Fruit fly (Drosophila melanogaster) whole organism, embryonic: ENCODE measurements around the gene CG13074.

Source experiments
- Asciz ChIP-seq: fragments of 200-800 bp; sonication (Bioruptor generic); optimal IDR thresholded peaks from 2 replicates; lab custom pipeline; 2017; ENCODE audit warnings: missing biosample characterization, mild to moderate bottlenecking, missing genetic modification characterization, missing genetic modification reagents
- CG10209 ChIP-seq: fragments of 200-800 bp; sonication (Bioruptor generic); optimal IDR thresholded peaks from 3 replicates; lab custom pipeline; 2017; ENCODE audit warnings: missing biosample characterization, mild to moderate bottlenecking, missing genetic modification characterization, missing genetic modification reagents
- CG10366 ChIP-seq: fragments of 200-800 bp; sonication (Bioruptor generic); IDR thresholded peaks from 2 replicates; pipeline ENCODE4 v1.3.6; 2022; ENCODE audit warnings: missing biosample characterization, missing genetic modification characterization
- CG11504 ChIP-seq: fragments of 200-800 bp; sonication (Bioruptor generic); optimal IDR thresholded peaks from 3 replicates; lab custom pipeline; 2019; ENCODE audit warnings: missing biosample characterization, mild to moderate bottlenecking, missing genetic modification characterization, moderate library complexity
- CG11695 ChIP-seq: fragments of 200-800 bp; sonication (Bioruptor generic); IDR thresholded peaks from 3 replicates; pipeline ENCODE4 v1.3.6; 2022; ENCODE audit warnings: missing biosample characterization, missing genetic modification characterization
- CG11696 ChIP-seq: fragments of 200-800 bp; sonication (Bioruptor generic); IDR thresholded peaks from 2 replicates; pipeline ENCODE4 v1.3.6; 2022; ENCODE audit warnings: missing biosample characterization, missing genetic modification characterization
- CG1529 ChIP-seq: fragments of 200-800 bp; sonication (Bioruptor generic); optimal IDR thresholded peaks from 3 replicates; lab custom pipeline; 2018; ENCODE audit warnings: missing biosample characterization, missing genetic modification characterization
- CG15601 ChIP-seq: fragments of 200-800 bp; sonication (Bioruptor generic); optimal IDR thresholded peaks from 3 replicates; lab custom pipeline; 2019; ENCODE audit warnings: missing biosample characterization, mild to moderate bottlenecking, missing genetic modification characterization, moderate library complexity
- CG17568 ChIP-seq: fragments of 200-800 bp; sonication (Bioruptor generic); optimal IDR thresholded peaks from 2 replicates; lab custom pipeline; 2018; ENCODE audit warnings: missing biosample characterization, mild to moderate bottlenecking, missing genetic modification characterization, moderate library complexity
- CG2129 ChIP-seq: fragments of 200-800 bp; sonication (Bioruptor generic); IDR thresholded peaks from 2 replicates; pipeline ENCODE4 v1.3.6; 2022; ENCODE audit warnings: missing biosample characterization, missing genetic modification characterization; ENCODE audit not compliant: partially characterized antibody
- CG2678 ChIP-seq: fragments of 200-800 bp; sonication (Bioruptor generic); optimal IDR thresholded peaks from 3 replicates; lab custom pipeline; 2019; ENCODE audit warnings: missing biosample characterization, mild to moderate bottlenecking, missing genetic modification characterization, moderate library complexity
- CG2875 ChIP-seq: fragments of 200-800 bp; sonication (Bioruptor generic); optimal IDR thresholded peaks from 2 replicates; lab custom pipeline; 2017; ENCODE audit warnings: missing biosample characterization, mild to moderate bottlenecking, missing genetic modification characterization, missing genetic modification reagents
- CG32532 ChIP-seq: fragments of 200-800 bp; sonication (Bioruptor generic); IDR thresholded peaks from 2 replicates; pipeline ENCODE4 v1.3.6; 2022; ENCODE audit warnings: missing biosample characterization, missing genetic modification characterization
- CG32767 ChIP-seq: fragments of 200-800 bp; sonication (Bioruptor generic); IDR thresholded peaks from 2 replicates; pipeline ENCODE4 v1.3.6; 2022; ENCODE audit warnings: missing biosample characterization, missing genetic modification characterization
- CG32772 ChIP-seq: fragments of 200-800 bp; sonication (Bioruptor generic); IDR thresholded peaks from 2 replicates; pipeline ENCODE4 v1.3.6; 2022; ENCODE audit warnings: missing biosample characterization, missing genetic modification characterization
- CG34422 ChIP-seq: fragments of 200-800 bp; sonication (Bioruptor generic); IDR thresholded peaks from 3 replicates; pipeline ENCODE4 v1.3.6; 2022; ENCODE audit warnings: missing biosample characterization, missing genetic modification characterization
- CG5180 ChIP-seq: fragments of 200-800 bp; sonication (Bioruptor generic); optimal IDR thresholded peaks from 3 replicates; lab custom pipeline; 2017; ENCODE audit warnings: missing biosample characterization, missing genetic modification characterization, mild to moderate bottlenecking, moderate library complexity, missing genetic modification reagents
- CG6689 ChIP-seq: fragments of 200-800 bp; sonication (Bioruptor generic); IDR thresholded peaks from 2 replicates; pipeline ENCODE4 v1.3.6; 2022; ENCODE audit warnings: missing biosample characterization, missing genetic modification characterization
- CG7556 ChIP-seq: fragments of 200-800 bp; sonication (Bioruptor generic); optimal IDR thresholded peaks from 2 replicates; lab custom pipeline; 2017; ENCODE audit warnings: missing biosample characterization, mild to moderate bottlenecking, missing genetic modification characterization
- CG7928 ChIP-seq: fragments of 200-800 bp; sonication (Bioruptor generic); optimal IDR thresholded peaks from 2 replicates; lab custom pipeline; 2017; ENCODE audit warnings: missing biosample characterization, mild to moderate bottlenecking, missing genetic modification characterization
- CG8924 ChIP-seq: fragments of 200-800 bp; optimal IDR thresholded peaks from 3 replicates; lab custom pipeline; 2019; ENCODE audit warnings: missing biosample characterization, mild to moderate bottlenecking, missing genetic modification characterization, moderate library complexity
- Drgx ChIP-seq: fragments of 200-800 bp; sonication (Bioruptor generic); IDR thresholded peaks from 2 replicates; pipeline ENCODE4 v1.3.6; 2022; ENCODE audit warnings: missing biosample characterization, missing genetic modification characterization
- Ets65A ChIP-seq: fragments of 200-800 bp; sonication (Bioruptor generic); peaks from one replicate; lab custom pipeline; 2016; ENCODE audit warnings: missing biosample characterization, missing genetic modification characterization
- HLH4C ChIP-seq: fragments of 200-800 bp; sonication (Bioruptor generic); IDR thresholded peaks from 3 replicates; pipeline ENCODE4 v1.3.6; 2022; ENCODE audit warnings: missing biosample characterization, missing genetic modification characterization; ENCODE audit not compliant: partially characterized antibody
- HLHmδ ChIP-seq: fragments of 200-800 bp; sonication (Bioruptor generic); optimal IDR thresholded peaks from 2 replicates; lab custom pipeline; 2018; ENCODE audit warnings: missing biosample characterization, mild to moderate bottlenecking, missing genetic modification characterization, moderate library complexity
- NfI ChIP-seq: fragments of 200-800 bp; sonication (Bioruptor generic); optimal IDR thresholded peaks from 3 replicates; lab custom pipeline; 2018; ENCODE audit warnings: missing biosample characterization, mild to moderate bottlenecking, missing genetic modification characterization, moderate library complexity
- Opbp ChIP-seq: fragments of 200-800 bp; sonication (Bioruptor generic); IDR thresholded peaks from 3 replicates; pipeline ENCODE4 v1.3.6; 2022; ENCODE audit warnings: missing biosample characterization, missing genetic modification characterization; ENCODE audit not compliant: partially characterized antibody
- Rfx ChIP-seq: fragments of 200-800 bp; sonication (Bioruptor generic); IDR thresholded peaks from 2 replicates; pipeline ENCODE4 v1.3.6; 2022; ENCODE audit warnings: missing biosample characterization, missing genetic modification characterization
- ab ChIP-seq: fragments of 200-800 bp; sonication (Bioruptor generic); optimal IDR thresholded peaks from 2 replicates; lab custom pipeline; 2016; ENCODE audit warnings: missing biosample characterization, missing genetic modification characterization
- ato ChIP-seq: fragments of 200-800 bp; sonication (Bioruptor generic); IDR thresholded peaks from 2 replicates; pipeline ENCODE4 v1.3.6; 2022; ENCODE audit warnings: missing biosample characterization, missing genetic modification characterization; ENCODE audit not compliant: partially characterized antibody
- az2 ChIP-seq: fragments of 200-800 bp; sonication (Bioruptor generic); optimal IDR thresholded peaks from 3 replicates; lab custom pipeline; 2016; ENCODE audit warnings: missing biosample characterization, missing genetic modification characterization
- cas ChIP-seq: fragments of 200-800 bp; sonication (Bioruptor generic); IDR thresholded peaks from 2 replicates; pipeline ENCODE4 v1.3.6; 2022; ENCODE audit warnings: missing biosample characterization, missing genetic modification characterization
- fru ChIP-seq: fragments of >200 bp; optimal IDR thresholded peaks from 2 replicates; lab custom pipeline; 2017
- gfzf ChIP-seq: fragments of 200-800 bp; sonication (Bioruptor generic); optimal IDR thresholded peaks from 2 replicates; lab custom pipeline; 2016; ENCODE audit warnings: missing biosample characterization, mild to moderate bottlenecking, missing genetic modification characterization, moderate library complexity
- hkb ChIP-seq, 2 experiments: fragments of 200-800 bp in 1 of 2; fragments of >200 bp in 1 of 2; sonication (Bioruptor generic) in 1 of 2; IDR thresholded peaks in 1 of 2; optimal IDR thresholded peaks in 1 of 2; 2 replicates each; pipeline versions ENCODE4 v1.3.6 to Lab custom; 2017 to 2022; ENCODE audit warnings: missing biosample characterization in 1 of 2, missing genetic modification characterization in 1 of 2
- ken ChIP-seq: fragments of 200-800 bp; sonication (Bioruptor generic); IDR thresholded peaks from 3 replicates; pipeline ENCODE4 v1.3.6; 2022; ENCODE audit warnings: missing biosample characterization, missing genetic modification characterization
- lov ChIP-seq, 2 experiments: fragments of 200-800 bp in 1 of 2; fragments of >200 bp in 1 of 2; sonication (Bioruptor generic) in 1 of 2; IDR thresholded peaks in 1 of 2; optimal IDR thresholded peaks in 1 of 2; 2 replicates in 1 of 2; 3 replicates in 1 of 2; pipeline versions ENCODE4 v1.3.6 to Lab custom; 2017 to 2022; ENCODE audit warnings: missing biosample characterization in 1 of 2, missing genetic modification characterization in 1 of 2
- maf-S ChIP-seq: fragments of 200-800 bp; sonication (Bioruptor generic); optimal IDR thresholded peaks from 2 replicates; lab custom pipeline; 2016; ENCODE audit warnings: missing biosample characterization, missing genetic modification characterization
- mirr ChIP-seq: fragments of 200-800 bp; sonication (Bioruptor generic); optimal IDR thresholded peaks from 3 replicates; lab custom pipeline; 2018; ENCODE audit warnings: missing biosample characterization, mild to moderate bottlenecking, missing genetic modification characterization
- pan ChIP-seq, 4 experiments: fragments of >200 bp in 3 of 4; fragments of 200-800 bp in 1 of 4; sonication (Bioruptor generic) in 1 of 4; optimal IDR thresholded peaks in 3 of 4; IDR thresholded peaks in 1 of 4; 2 replicates each; pipeline versions ENCODE4 v1.3.6 to Lab custom; 2017 to 2022; ENCODE audit warnings: missing biosample characterization in 2 of 4, missing genetic modification characterization in 2 of 4, mixed read lengths in 1 of 4
- peb ChIP-seq: fragments of 200-800 bp; sonication (Bioruptor generic); IDR thresholded peaks from 2 replicates; pipeline ENCODE4 v1.3.6; 2022; ENCODE audit warnings: missing biosample characterization, missing genetic modification characterization
- rib ChIP-seq: fragments of 200-800 bp; sonication (Bioruptor generic); IDR thresholded peaks from 2 replicates; pipeline ENCODE4 v1.3.6; 2022; ENCODE audit warnings: missing biosample characterization, missing genetic modification characterization
- slp2 ChIP-seq: fragments of 200-800 bp; sonication (Bioruptor generic); optimal IDR thresholded peaks from 2 replicates; lab custom pipeline; 2016; ENCODE audit warnings: missing biosample characterization, missing genetic modification characterization
- stc ChIP-seq: fragments of 200-800 bp; sonication (Bioruptor generic); IDR thresholded peaks from 2 replicates; pipeline ENCODE4 v1.3.6; 2022; ENCODE audit warnings: missing biosample characterization, missing genetic modification characterization
- vnd ChIP-seq: fragments of 200-800 bp; sonication (Bioruptor generic); IDR thresholded peaks from 3 replicates; pipeline ENCODE4 v1.3.6; 2022; ENCODE audit warnings: missing biosample characterization, missing genetic modification characterization; ENCODE audit not compliant: partially characterized antibody
- wor ChIP-seq: fragments of 200-800 bp; sonication (Bioruptor generic); IDR thresholded peaks from 2 replicates; pipeline ENCODE4 v1.3.6; 2022; ENCODE audit warnings: missing biosample characterization, missing genetic modification characterization
- zfh1 ChIP-seq: fragments of 200-800 bp; sonication (Bioruptor generic); IDR thresholded peaks from 3 replicates; pipeline ENCODE4 v1.3.6; 2022; ENCODE audit warnings: missing biosample characterization, missing genetic modification characterization

CG13074 gene

DNA sequence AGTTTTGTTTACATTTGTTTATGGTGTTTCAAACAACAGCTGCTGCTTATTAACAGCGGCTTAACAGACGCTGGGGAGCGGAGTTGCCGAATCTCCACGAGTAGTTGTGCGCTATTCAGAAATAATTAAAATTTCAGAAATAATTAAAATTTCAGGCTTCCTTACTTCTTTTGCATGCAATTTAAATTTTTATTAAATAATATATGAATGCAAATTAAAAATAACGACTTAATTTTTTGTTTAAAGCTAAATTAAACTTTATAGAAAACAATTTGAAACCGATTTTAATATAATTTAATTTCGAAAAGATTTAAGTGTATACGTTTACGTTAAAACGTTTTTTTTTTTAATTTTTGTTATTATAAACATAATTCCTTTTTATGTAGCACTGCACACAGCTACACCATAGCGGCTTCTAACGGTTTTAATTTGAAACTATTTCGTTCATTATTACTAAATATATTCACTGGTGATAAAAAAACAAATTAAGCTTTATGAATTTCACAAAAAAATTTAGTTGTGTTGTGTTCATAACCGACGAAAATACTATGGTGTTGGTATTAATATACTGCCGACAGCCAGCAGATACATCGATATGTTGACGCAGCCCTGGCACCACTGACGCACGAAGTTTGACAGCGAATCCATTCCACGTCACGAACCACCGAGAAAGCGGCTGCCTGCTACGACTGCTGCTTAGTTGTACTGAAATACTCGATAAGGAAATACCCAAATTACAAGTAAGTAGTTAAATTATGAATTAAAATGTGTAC is 31.9 kb upstream of the CG13074 start, which contains the start of gene SsRbeta (continued):
- TF ChIP-seq maf-S = no peak
- TF ChIP-seq slp2 (GFP tag; lab: Kevin White, UChicago) = no peak
- TF ChIP-seq CG32532 = peak; percentile 85
- TF ChIP-seq CG17568 (GFP tag; lab: Kevin White, UChicago) = no peak
- TF ChIP-seq CG7928 = peak; percentile 95
- peak; percentile 89 for TF ChIP-seq Ets65A (GFP tag; lab: Kevin White, UChicago)
- peak; percentile 55 for TF ChIP-seq stc (GFP tag; lab: Robert Waterston, UW)
- peak; percentile 66 for TF ChIP-seq Rfx (GFP tag; lab: Robert Waterston, UW)
- peak; percentile 46 for TF ChIP-seq CG10366 (GFP tag; lab: Robert Waterston, UW)
- TF ChIP-seq ab (GFP tag; lab: Kevin White, UChicago) = no peak
- TF ChIP-seq cas (GFP tag; lab: Robert Waterston, UW) = no peak
- TF ChIP-seq Asciz (GFP tag; lab: Kevin White, UChicago) = peak; percentile 43
- peak; percentile 56 for TF ChIP-seq CG11696 (GFP tag; lab: Robert Waterston, UW)
- peak; percentile 63; the same call in 2 of the 3 replicates for TF ChIP-seq ken
- peak; percentile 74 for TF ChIP-seq Opbp (GFP tag; lab: Robert Waterston, UW)
- TF ChIP-seq NfI (GFP tag; lab: Kevin White, UChicago) = peak; percentile 9
- peak; percentile 5 for TF ChIP-seq CG8924 (tag; lab: Kevin White, UChicago)
- no peak for TF ChIP-seq hkb (optimal IDR thresholded peaks at IDR 0.05; lab: Kevin White, UChicago)
- TF ChIP-seq hkb (GFP tag; IDR thresholded peaks at IDR 0.05; lab: Robert Waterston, UW) = peak; percentile 30
- TF ChIP-seq CG7556 (GFP tag; lab: Kevin White, UChicago) = peak; percentile 64
- peak; percentile 51 for TF ChIP-seq gfzf (GFP tag; lab: Kevin White, UChicago)
- no peak; the same call in 1 of the 2 replicates for TF ChIP-seq CG32767 (GFP tag; lab: Robert Waterston, UW)
- TF ChIP-seq az2 (GFP tag; lab: Kevin White, UChicago) = no peak
- peak; percentile 48; the same call in 1 of the 2 replicates for TF ChIP-seq CG32772
- peak; percentile 50; the same call in 1 of the 2 replicates for TF ChIP-seq ato (GFP tag; lab: Robert Waterston, UW)
- TF ChIP-seq CG5180 = peak; percentile 13
- peak; percentile 19; the same call in 1 of the 2 replicates for TF ChIP-seq peb (GFP tag; lab: Robert Waterston, UW)
- peak; percentile 4 for TF ChIP-seq CG2875 (GFP tag; lab: Kevin White, UChicago)
- peak; percentile 79 for TF ChIP-seq zfh1 (GFP tag; lab: Robert Waterston, UW)
- TF ChIP-seq vnd (GFP tag; lab: Robert Waterston, UW) = 0 out of 3 replicates have a peak, but pooled peaks have one; percentile 39
- TF ChIP-seq Drgx (GFP tag; lab: Robert Waterston, UW) = no peak; the same call in 1 of the 2 replicates
- no peak for TF ChIP-seq CG1529
- TF ChIP-seq HLH4C (GFP tag; lab: Robert Waterston, UW) = peak; percentile 52; the same call in 2 of the 3 replicates
- peak; percentile 88 for TF ChIP-seq HLHmδ (GFP tag; lab: Kevin White, UChicago)
- no peak for TF ChIP-seq fru (lab: Kevin White, UChicago)
- peak; percentile 68; the same call in 2 of the 3 replicates for TF ChIP-seq CG34422 (GFP tag; lab: Robert Waterston, UW)
- peak; percentile 43 for TF ChIP-seq CG11504 (tag; lab: Kevin White, UChicago)
- TF ChIP-seq CG6689 (GFP tag; lab: Robert Waterston, UW) = peak; percentile 43
- TF ChIP-seq rib (GFP tag; lab: Robert Waterston, UW) = no peak
- no peak for TF ChIP-seq pan (optimal IDR thresholded peaks at IDR 0.05; lab: Kevin White, UChicago)
- peak in 1 of 2 experiments; percentile 66 for TF ChIP-seq pan (GFP tag; optimal IDR thresholded peaks at IDR 0.05 in 1 of 2, IDR thresholded peaks at IDR 0.05 in 1 of 2)
- TF ChIP-seq CG10209 (GFP tag; lab: Kevin White, UChicago) = no peak
- no peak for TF ChIP-seq wor (GFP tag; lab: Robert Waterston, UW)
- peak; percentile 15 for TF ChIP-seq CG15601
- TF ChIP-seq lov (optimal IDR thresholded peaks at IDR 0.05; lab: Kevin White, UChicago) = no peak
- 0 out of 3 replicates have a peak, but pooled peaks have one; percentile 4 for TF ChIP-seq lov (GFP tag; IDR thresholded peaks at IDR 0.05; lab: Robert Waterston, UW)
- TF ChIP-seq CG11695 = peak; percentile 60; the same call in 2 of the 3 replicates
- TF ChIP-seq CG2678 (tag; lab: Kevin White, UChicago) = peak; percentile 31
- peak; percentile 36 for TF ChIP-seq CG2129 (GFP tag; lab: Robert Waterston, UW)
- TF ChIP-seq mirr (GFP tag; lab: Kevin White, UChicago) = peak; percentile 3
